Worm (Caenorhabditis elegans): ENCODE results near the gene ora-1.
A peak's percentile ranks its signal among the peaks of the same experiment; 100 is the strongest.

The ora-1 gene

DNA sequence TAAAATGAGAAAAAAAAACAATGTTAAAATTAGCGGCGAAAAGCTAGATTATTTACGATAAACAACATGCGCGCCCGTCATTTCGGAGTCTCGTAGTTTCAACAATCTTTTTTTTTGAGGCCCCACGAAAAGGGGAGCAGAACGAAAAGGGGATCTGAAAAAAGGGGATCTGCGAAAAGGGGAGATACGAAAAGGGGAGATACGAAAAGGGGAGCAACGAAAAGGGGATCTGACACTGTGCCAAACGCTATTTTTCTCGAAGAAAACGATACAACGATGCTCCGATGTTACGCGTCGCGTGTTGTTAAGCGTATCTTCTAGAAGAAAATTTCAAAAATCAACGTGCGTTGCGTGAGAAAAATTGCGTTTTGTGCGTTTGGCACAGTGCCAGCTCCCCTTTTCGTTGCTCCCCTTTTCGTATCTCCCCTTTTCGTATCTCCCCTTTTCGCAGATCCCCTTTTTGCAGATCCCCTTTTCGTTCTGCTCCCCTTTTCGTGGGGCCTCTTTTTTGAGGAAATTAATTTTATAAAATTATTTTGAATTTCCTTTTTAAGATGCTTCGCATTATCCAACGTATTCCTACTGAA lies 38.1 kb downstream of the ora-1 start, which contains the start of gene C26B2.7 (continued):
- peak; percentile 67; the same call in 1 of the 2 replicates for TF ChIP-seq nfyb-1 (GFP tag; IDR thresholded peaks at IDR 0.05)
- TF ChIP-seq Y56A3A.18 (GFP tag; IDR thresholded peaks at IDR 0.05): peak; percentile 57; the same call in 1 of the 2 replicates
- peak; percentile 53 for TF ChIP-seq F49E8.2 (tag; optimal IDR thresholded peaks at IDR 0.05; ENCODE audit: insufficient read depth)
- TF ChIP-seq chd-7 (tag; optimal IDR thresholded peaks at IDR 0.05): peak; percentile 37
- TF ChIP-seq madf-8 (GFP tag; conservative IDR thresholded peaks at IDR 0.05): peak; percentile 63
- TF ChIP-seq hsf-1 (GFP tag; IDR thresholded peaks at IDR 0.05): peak; percentile 77
- TF ChIP-seq Y95B8A.8 (GFP tag; IDR thresholded peaks at IDR 0.05): peak; percentile 85
- peak; percentile 88 for TF ChIP-seq let-526 (GFP tag; IDR thresholded peaks at IDR 0.05)
- TF ChIP-seq egrh-3 (GFP tag; IDR thresholded peaks at IDR 0.05): peak; percentile 81
- peak; percentile 93 for TF ChIP-seq ztf-25 (GFP tag; IDR thresholded peaks at IDR 0.05)
- TF ChIP-seq C17E4.6 (GFP tag; IDR thresholded peaks at IDR 0.05): peak; percentile 82
- TF ChIP-seq ceh-27 (GFP tag; optimal IDR thresholded peaks at IDR 0.05): peak; percentile 72
- TF ChIP-seq madf-10 (tag; optimal IDR thresholded peaks at IDR 0.05): peak; percentile 84
- peak in 1 of 2 experiments; percentile 34 for TF ChIP-seq rec-8 (tag; optimal IDR thresholded peaks at IDR 0.05)
- TF ChIP-seq hrde-1 (tag; optimal IDR thresholded peaks at IDR 0.05; ENCODE audit: borderline replicate concordance): peak; percentile 9
- TF ChIP-seq K11D2.4 (GFP tag; IDR thresholded peaks at IDR 0.05): peak; percentile 69
- peak; percentile 66 for TF ChIP-seq madf-6 (GFP tag; IDR thresholded peaks at IDR 0.05)
- TF ChIP-seq bed-2 (GFP tag; IDR thresholded peaks at IDR 0.05): peak; percentile 89; the same call in 1 of the 2 replicates
- TF ChIP-seq attf-3 (GFP tag; conservative IDR thresholded peaks at IDR 0.05): peak; percentile 99
- TF ChIP-seq ztf-18 (tag; optimal IDR thresholded peaks at IDR 0.05): peak; percentile 75
- TF ChIP-seq cebp-1 (GFP tag; IDR thresholded peaks at IDR 0.05): peak; percentile 67
- peak; percentile 69 for TF ChIP-seq cebp-1 (tag; optimal IDR thresholded peaks at IDR 0.05)
- TF ChIP-seq ztf-28 (GFP tag; IDR thresholded peaks at IDR 0.05): peak; percentile 97
- peak; percentile 26 for TF ChIP-seq nhr-80 (tag; optimal IDR thresholded peaks at IDR 0.05)
- TF ChIP-seq let-607 (tag; optimal IDR thresholded peaks at IDR 0.05): peak in 1 of 2 experiments; percentile 48
- peak; percentile 49 for TF ChIP-seq ceh-91 (GFP tag; IDR thresholded peaks at IDR 0.05)

DNA sequence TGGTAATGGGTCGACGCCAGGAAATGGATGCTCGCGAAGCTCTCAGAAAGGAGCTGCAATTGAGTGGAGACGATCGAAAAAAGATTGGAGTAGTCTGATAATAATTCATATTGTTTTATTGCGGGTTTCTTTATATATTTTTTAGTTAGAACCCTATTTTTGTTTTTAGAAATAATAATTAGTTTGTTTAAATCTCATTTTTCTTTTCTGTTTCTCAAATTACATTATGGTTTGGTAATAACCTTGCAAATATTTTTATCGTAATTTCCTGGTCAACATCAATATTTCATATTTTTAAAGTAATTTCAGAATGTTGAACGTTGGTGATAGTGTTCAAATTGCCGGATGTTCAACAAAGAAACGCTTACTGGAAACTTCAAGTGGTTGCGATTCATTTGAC lies 39.0 kb downstream of the ora-1 start, which contains the start of gene elpc-4:
Gene elpc-4, plus strand, starts transcription at position 301 of the 400 bp plus-strand sequence.
- TF ChIP-seq Y53G8AR.9 (GFP tag; conservative IDR thresholded peaks at IDR 0.05): no peak
- no peak for TF ChIP-seq B0035.1 (tag; optimal IDR thresholded peaks at IDR 0.05)
- no peak for TF ChIP-seq zim-3 (tag; optimal IDR thresholded peaks at IDR 0.05)
- peak; percentile 28; the same call in 1 of the 2 replicates for TF ChIP-seq madf-6 (GFP tag; IDR thresholded peaks at IDR 0.05)
- no peak for TF ChIP-seq pha-4 (tag; optimal IDR thresholded peaks at IDR 0.05)
- no peak for TF ChIP-seq lir-1 (GFP tag; conservative IDR thresholded peaks at IDR 0.05)

DNA sequence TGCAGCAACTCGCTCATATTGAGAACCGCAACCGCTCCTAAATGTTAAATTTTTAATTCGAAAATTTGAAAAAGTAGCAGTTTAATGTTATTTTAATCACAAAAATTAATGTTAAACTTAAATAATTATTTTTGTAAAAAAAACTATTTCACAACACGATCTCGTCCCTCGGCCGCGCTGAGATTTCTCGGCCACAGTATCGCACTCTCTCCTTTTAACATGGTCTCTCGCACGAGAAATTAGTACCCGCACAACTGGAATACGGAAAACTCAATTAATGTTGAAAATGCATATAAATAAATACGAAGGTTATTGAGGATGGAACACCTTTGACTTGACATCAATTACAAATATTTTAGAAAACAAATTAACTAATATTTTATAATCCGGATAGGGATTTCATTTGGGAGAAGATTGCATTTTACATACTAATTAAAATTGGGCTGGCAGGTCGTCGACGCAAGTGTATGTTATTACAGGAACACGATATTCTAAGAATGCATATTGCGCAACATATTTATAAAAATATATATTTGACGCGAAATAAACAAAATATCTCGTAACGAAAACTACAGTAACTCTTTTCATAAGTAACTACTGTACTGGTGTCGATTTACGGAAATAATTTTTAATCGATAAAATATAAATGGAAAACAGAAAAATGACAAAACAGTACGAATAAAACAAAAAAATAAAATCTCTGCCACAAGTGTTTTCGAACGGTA lies 42.2 kb downstream of the ora-1 start, which contains the start of gene dnc-4:
Gene dnc-4, minus strand, starts transcription at position 37 of the 725 bp plus-strand sequence.
- TF ChIP-seq F37B4.10 (GFP tag; IDR thresholded peaks at IDR 0.05) (no peak), lin-54 (GFP tag; optimal IDR thresholded peaks at IDR 0.05) (no peak), rec-8 (tag; optimal IDR thresholded peaks at IDR 0.05) (no peak), D2030.7 (GFP tag; IDR thresholded peaks at IDR 0.05) (0 out of 2 replicates have a peak, but pooled peaks have one; percentile 15), madf-10 (tag; optimal IDR thresholded peaks at IDR 0.05) (no peak), attf-6 (GFP tag; IDR thresholded peaks at IDR 0.05) (no peak), ekl-4 (GFP tag; IDR thresholded peaks at IDR 0.05) (no peak), hsf-1 (GFP tag; IDR thresholded peaks at IDR 0.05) (no peak), hmg-1.2 (GFP tag; IDR thresholded peaks at IDR 0.05) (peak; percentile 82), cebp-1 (GFP tag; IDR thresholded peaks at IDR 0.05) (peak; percentile 48; the same call in 1 of the 2 replicates), cebp-1 (tag; optimal IDR thresholded peaks at IDR 0.05) (peak; percentile 87), F49E8.2 (tag; optimal IDR thresholded peaks at IDR 0.05; ENCODE audit: insufficient read depth) (no peak), snpc-4 (GFP tag; optimal IDR thresholded peaks at IDR 0.05) (no peak), snpc-4 (tag; optimal IDR thresholded peaks at IDR 0.05) (peak in 1 of 4 experiments; percentile 6), hmg-20 (GFP tag; IDR thresholded peaks at IDR 0.05) (no peak), lsl-1 (GFP tag; optimal IDR thresholded peaks at IDR 0.05) (peak; percentile 62), hlh-26 (GFP tag; conservative IDR thresholded peaks at IDR 0.05) (no peak), dox-1 (GFP tag; IDR thresholded peaks at IDR 0.05) (peak; percentile 43; the same call in 1 of the 2 replicates)
